Worm (Caenorhabditis elegans) whole organism, L4/young adult: Measurements from ENCODE around the gene srx-133.

Experiments
- W03F9.2 ChIP-seq: fragments of 150-350 bp; optimal IDR thresholded peaks from 2 replicates; lab custom pipeline; 2014; ENCODE audit warnings: missing biosample characterization, missing genetic modification characterization
- dao-5 ChIP-seq: sonication (generic microtip); optimal IDR thresholded peaks from 2 replicates; lab custom pipeline; 2016; ENCODE audit warnings: missing genotype, missing genetic modification characterization, moderate library complexity, missing compliant biosample characterization
- him-1 ChIP-seq: sonication (generic microtip); optimal IDR thresholded peaks from 2 replicates; lab custom pipeline; 2016; ENCODE audit warnings: missing genotype, missing genetic modification reagents, missing genetic modification characterization, missing compliant biosample characterization

DNA sequence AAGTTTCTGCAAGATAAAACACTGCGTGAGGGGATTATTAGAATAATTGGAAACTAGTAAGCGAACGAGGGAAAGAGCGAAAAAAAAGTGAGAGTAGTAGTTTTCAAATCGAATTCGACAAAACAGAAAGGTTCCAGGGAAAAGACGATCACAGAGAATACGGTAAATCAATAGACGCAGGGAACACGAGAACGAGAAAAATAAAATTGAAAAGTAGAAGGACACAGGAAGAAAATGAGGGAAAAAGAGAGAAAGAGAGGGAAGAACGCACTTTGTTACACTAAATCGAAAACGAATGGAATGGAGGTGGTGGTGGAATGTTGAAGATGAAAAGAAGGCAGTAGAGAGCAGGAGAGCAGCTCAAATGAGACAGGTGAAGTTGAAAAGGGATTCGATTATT is 41.2 kb upstream of the srx-133 start, which contains the start of gene swan-1:
- TF ChIP-seq dao-5 (tag; lab: Kevin White, UChicago) (no peak), him-1 (no peak), W03F9.2 (tag; lab: Kevin White, UChicago) (no peak)
